Fruit fly (Drosophila melanogaster) whole organism: ENCODE results near the gene CG46426.

Experiments used
- CG8478 ChIP-seq: fragments of >200 bp; optimal IDR thresholded peaks from 2 replicates; lab custom pipeline; 2018; ENCODE audit warnings: inconsistent platforms
- Dll ChIP-seq: fragments of >200 bp; optimal IDR thresholded peaks from 2 replicates; lab custom pipeline; 2017
- EcR ChIP-seq, 2 experiments: fragments of >200 bp; optimal IDR thresholded peaks; 2 replicates each; lab custom pipeline; 2017; ENCODE audit warnings: missing biosample characterization in 2 of 2, missing genetic modification characterization in 2 of 2, missing genetic modification reagents in 2 of 2
- pan ChIP-seq: fragments of >200 bp; optimal IDR thresholded peaks from 2 replicates; lab custom pipeline; 2017
- psq ChIP-seq: fragments of >200 bp; optimal IDR thresholded peaks from 2 replicates; lab custom pipeline; 2017
- usp ChIP-seq: fragments of >200 bp; optimal IDR thresholded peaks from 2 replicates; lab custom pipeline; 2017; ENCODE audit warnings: missing biosample characterization, missing genetic modification characterization, mixed read lengths

- no peak for TF ChIP-seq CG8478 (lab: Kevin White, UChicago)
- no peak for TF ChIP-seq EcR (GFP tag; optimal IDR thresholded peaks at IDR 0.05; lab: Kevin White, UChicago)
- TF ChIP-seq pan (lab: Kevin White, UChicago), result peak; percentile 76
- TF ChIP-seq psq (lab: Kevin White, UChicago), result no peak
- TF ChIP-seq usp (GFP tag; lab: Kevin White, UChicago), result no peak
- TF ChIP-seq Dll (lab: Kevin White, UChicago), result no peak
These were observed 28.3 kb downstream of the CG46426 start for dm6 chr2L:11870867-11871452.
